Fruit fly (Drosophila melanogaster): ENCODE data around the gene CG11656.

Gene CG11656

DNA sequence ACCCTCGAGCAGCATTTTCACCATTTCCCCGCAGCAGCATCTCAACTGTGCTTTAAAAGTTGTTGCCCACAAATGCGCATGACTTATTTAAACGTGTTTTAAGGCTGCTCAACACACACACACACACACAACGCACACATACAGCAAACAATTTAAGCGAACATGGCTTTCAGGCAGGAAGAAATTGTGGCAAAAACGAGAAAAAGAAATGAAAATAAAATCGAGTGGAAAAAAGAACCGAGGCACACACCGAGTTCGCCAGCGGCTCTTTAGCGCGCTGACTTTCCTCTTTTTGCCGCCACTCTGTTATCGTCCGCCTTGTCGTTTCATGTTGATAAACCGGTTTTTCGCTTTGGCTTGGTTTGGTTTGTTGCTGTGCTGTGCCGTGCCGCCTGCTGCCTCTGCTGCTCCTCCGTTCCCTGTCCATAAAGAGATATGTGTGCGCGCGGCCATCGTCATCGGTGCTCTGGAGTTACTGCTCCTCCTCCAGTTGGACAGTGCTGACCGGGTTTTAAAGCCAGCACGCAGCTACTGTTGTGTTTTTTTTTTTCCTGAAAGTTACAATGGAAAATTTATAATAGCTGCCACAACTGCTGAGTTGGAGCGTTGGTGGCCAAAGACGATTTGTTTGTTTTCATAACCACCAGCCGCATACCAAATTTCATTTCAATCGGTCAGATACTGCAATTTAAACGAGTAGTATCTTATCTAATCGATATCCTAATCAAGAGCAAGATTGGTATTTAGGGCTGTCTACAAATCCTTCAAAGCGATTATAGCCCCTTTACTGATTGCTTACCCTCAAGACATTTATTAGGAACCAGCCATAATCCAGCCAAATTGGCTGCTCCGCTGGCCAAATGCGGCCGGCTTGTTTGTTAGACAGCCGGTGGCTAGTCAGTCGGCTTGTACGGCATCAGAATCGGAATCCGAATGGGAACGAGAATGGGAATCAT is 6.4 kb downstream of the CG11656 start (continued):
- no peak for TF ChIP-seq sc (optimal IDR thresholded peaks at IDR 0.05)
- TF ChIP-seq sc (GFP tag; optimal IDR thresholded peaks at IDR 0.05), result no peak
- TF ChIP-seq nom (GFP tag; optimal IDR thresholded peaks at IDR 0.05), result peak; percentile 68
- no peak for TF ChIP-seq nerfin-1 (tag; optimal IDR thresholded peaks at IDR 0.05)
- no peak for TF ChIP-seq Dfd (GFP tag; optimal IDR thresholded peaks at IDR 0.05)
- TF ChIP-seq unpg (GFP tag; optimal IDR thresholded peaks at IDR 0.05), result no peak
- TF ChIP-seq sqz (GFP tag; optimal IDR thresholded peaks at IDR 0.05), result peak; percentile 61
- TF ChIP-seq chn (GFP tag; optimal IDR thresholded peaks at IDR 0.05), result no peak
- TF ChIP-seq peb (GFP tag; IDR thresholded peaks at IDR 0.05), result no peak
- TF ChIP-seq Camta (GFP tag; optimal IDR thresholded peaks at IDR 0.05), result no peak
- TF ChIP-seq C15 (GFP tag; IDR thresholded peaks at IDR 0.05), result no peak
- no peak for TF ChIP-seq CG10462 (GFP tag; optimal IDR thresholded peaks at IDR 0.05)
- TF ChIP-seq fd3F (GFP tag; optimal IDR thresholded peaks at IDR 0.05), result no peak
- no peak for TF ChIP-seq H2.0 (GFP tag; IDR thresholded peaks at IDR 0.05)
- TF ChIP-seq wdn (GFP tag; IDR thresholded peaks at IDR 0.05), result no peak
- TF ChIP-seq PHDP (tag; optimal IDR thresholded peaks at IDR 0.05), result peak; percentile 16
- TF ChIP-seq psq (GFP tag; optimal IDR thresholded peaks at IDR 0.05), result no peak
- TF ChIP-seq CG11695 (GFP tag; IDR thresholded peaks at IDR 0.05), result no peak
- no peak for TF ChIP-seq wor (GFP tag; IDR thresholded peaks at IDR 0.05)
- TF ChIP-seq Hsf (GFP tag; optimal IDR thresholded peaks at IDR 0.05), result no peak
- TF ChIP-seq CG10147 (GFP tag; optimal IDR thresholded peaks at IDR 0.05), result no peak
- no peak for TF ChIP-seq CG1024 (GFP tag; IDR thresholded peaks at IDR 0.05)
- TF ChIP-seq knrl (GFP tag; IDR thresholded peaks at IDR 0.05; ENCODE audit: partially characterized antibody), result no peak
- TF ChIP-seq CG34422 (GFP tag; IDR thresholded peaks at IDR 0.05), result peak; percentile 39; the same call in 1 of the 3 replicates
- no peak for TF ChIP-seq Scr (GFP tag; IDR thresholded peaks at IDR 0.05; ENCODE audit: partially characterized antibody)
- no peak for TF ChIP-seq Rfx (GFP tag; IDR thresholded peaks at IDR 0.05)
- no peak for TF ChIP-seq tx (GFP tag; optimal IDR thresholded peaks at IDR 0.05)
- TF ChIP-seq CG5180 (GFP tag; optimal IDR thresholded peaks at IDR 0.05), result no peak
- TF ChIP-seq CG6854 (GFP tag; optimal IDR thresholded peaks at IDR 0.05), result no peak
- TF ChIP-seq eyg (GFP tag; optimal IDR thresholded peaks at IDR 0.05), result no peak
- no peak for TF ChIP-seq sob (GFP tag; IDR thresholded peaks at IDR 0.05)
- no peak for TF ChIP-seq pb (GFP tag; optimal IDR thresholded peaks at IDR 0.05)
- no peak for TF ChIP-seq Hey (tag; optimal IDR thresholded peaks at IDR 0.05)
- TF ChIP-seq CG11085 (GFP tag; IDR thresholded peaks at IDR 0.05), result no peak
- peak; percentile 50; the same call in 2 of the 3 replicates for TF ChIP-seq CG2199 (GFP tag; IDR thresholded peaks at IDR 0.05)
- no peak for TF ChIP-seq CG18011 (GFP tag; optimal IDR thresholded peaks at IDR 0.05)
- peak; percentile 28 for TF ChIP-seq CG30403 (GFP tag; optimal IDR thresholded peaks at IDR 0.05)
- no peak for TF ChIP-seq kay (GFP tag; optimal IDR thresholded peaks at IDR 0.05)
- TF ChIP-seq ash1 (GFP tag; optimal IDR thresholded peaks at IDR 0.05), result no peak
- TF ChIP-seq ERR (GFP tag; optimal IDR thresholded peaks at IDR 0.05), result no peak
- TF ChIP-seq MTF-1 (GFP tag; optimal IDR thresholded peaks at IDR 0.05; ENCODE audit: borderline replicate concordance), result no peak
- peak; percentile 12 for TF ChIP-seq nmo (GFP tag; optimal IDR thresholded peaks at IDR 0.05)
- TF ChIP-seq Chrac-16 (GFP tag; optimal IDR thresholded peaks at IDR 0.05), result no peak
- TF ChIP-seq CG18262 (tag; optimal IDR thresholded peaks at IDR 0.05), result no peak
- 0 out of 2 replicates have a peak, but pooled peaks have one; percentile 14 for TF ChIP-seq CG32767 (GFP tag; IDR thresholded peaks at IDR 0.05)
- peak; percentile 20 for TF ChIP-seq mam (GFP tag; optimal IDR thresholded peaks at IDR 0.05)
- no peak for TF ChIP-seq gfzf (GFP tag; optimal IDR thresholded peaks at IDR 0.05)
- TF ChIP-seq CG4707 (GFP tag; optimal IDR thresholded peaks at IDR 0.05), result no peak
- no peak for TF ChIP-seq prd (optimal IDR thresholded peaks at IDR 0.05)
- no peak for TF ChIP-seq prd (GFP tag; IDR thresholded peaks at IDR 0.05)

Measured in whole organism, embryonic.